Worm (Caenorhabditis elegans) whole organism, mixed stage, embryonic: ENCODE results near the gene cyp-23A1.

ENCODE experiments used
- ceh-83 ChIP-seq: fragments of 200-800 bp; sonication (Bioruptor generic); optimal IDR thresholded peaks from 2 replicates; lab custom pipeline; 2018; ENCODE audit warnings: mild to moderate bottlenecking, missing genetic modification characterization, missing compliant biosample characterization
- nhr-28 ChIP-seq: fragments of 150-350 bp; optimal IDR thresholded peaks from 2 replicates; lab custom pipeline; 2014; ENCODE audit warnings: missing biosample characterization, missing genetic modification characterization
- nhr-76 ChIP-seq: sonication (generic microtip); optimal IDR thresholded peaks from 2 replicates; lab custom pipeline; 2017; ENCODE audit warnings: missing biosample characterization, missing genetic modification characterization
- ztf-11 ChIP-seq: fragments of 150-350 bp; optimal IDR thresholded peaks from 2 replicates; lab custom pipeline; 2014; ENCODE audit warnings: missing biosample characterization, missing genetic modification characterization

DNA sequence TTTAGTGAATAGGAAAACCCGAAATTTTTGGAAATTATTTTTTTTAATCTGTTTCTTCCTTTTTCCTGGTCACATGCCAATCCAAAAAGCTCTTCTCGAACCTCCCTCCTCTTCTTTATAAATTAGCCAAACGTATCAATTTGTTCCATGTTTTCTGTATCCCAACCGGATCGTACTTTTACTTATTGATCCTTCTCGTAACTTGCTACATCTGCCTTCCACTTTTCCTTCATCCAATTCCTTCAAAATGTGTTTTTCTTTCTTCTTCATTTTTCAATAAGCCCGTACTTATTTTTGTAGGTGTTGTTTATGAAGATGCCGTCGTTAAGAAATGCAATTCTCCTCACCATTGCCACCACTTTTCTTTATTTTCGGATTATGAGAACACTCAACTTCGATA, at the start of gene cyp-23A1:
- TF ChIP-seq nhr-28 (no peak), ceh-83 (no peak), ztf-11 (tag; lab: Kevin White, UChicago) (no peak), nhr-76 (tag; lab: Kevin White, UChicago) (no peak)
